Fruit fly (Drosophila melanogaster) whole organism, adult: Measurements from ENCODE around the gene GILT2.

Experiments
- CG11617 ChIP-seq: fragments of 200-800 bp; sonication (Bioruptor generic); optimal IDR thresholded peaks from 2 replicates; lab custom pipeline; 2017; ENCODE audit warnings: mild to moderate bottlenecking, missing biosample characterization, missing genetic modification reagents, missing genetic modification characterization
- CG12768 ChIP-seq: fragments of 200-800 bp; sonication (Bioruptor generic); optimal IDR thresholded peaks from 2 replicates; lab custom pipeline; 2017; ENCODE audit warnings: missing biosample characterization, missing genetic modification characterization, mild to moderate bottlenecking, moderate library complexity, missing genetic modification reagents
- CG14711 ChIP-seq: fragments of 200-800 bp; sonication (Bioruptor generic); optimal IDR thresholded peaks from 2 replicates; lab custom pipeline; 2018; ENCODE audit warnings: missing biosample characterization, mild to moderate bottlenecking, missing genetic modification characterization, moderate library complexity
- CG1620 ChIP-seq: fragments of 200-800 bp; sonication (Bioruptor generic); optimal IDR thresholded peaks from 2 replicates; lab custom pipeline; 2016; ENCODE audit warnings: missing biosample characterization, missing genetic modification characterization
- CG33017 ChIP-seq: fragments of 200-800 bp; sonication (Bioruptor generic); optimal IDR thresholded peaks from 2 replicates; lab custom pipeline; 2018; ENCODE audit warnings: missing biosample characterization, mild to moderate bottlenecking, missing genetic modification characterization, moderate library complexity
- CG5204 ChIP-seq: fragments of 200-800 bp; sonication (Bioruptor generic); optimal IDR thresholded peaks from 2 replicates; lab custom pipeline; 2016; ENCODE audit warnings: missing biosample characterization, missing genetic modification characterization
- CG7045 ChIP-seq: fragments of 200-800 bp; sonication (Bioruptor generic); optimal IDR thresholded peaks from 2 replicates; lab custom pipeline; 2017; ENCODE audit warnings: missing biosample characterization, mild to moderate bottlenecking, missing genetic modification characterization
- CG7101 ChIP-seq: fragments of 200-800 bp; sonication (Bioruptor generic); optimal IDR thresholded peaks from 2 replicates; lab custom pipeline; 2018; ENCODE audit warnings: missing biosample characterization, mild to moderate bottlenecking, missing genetic modification characterization, moderate library complexity
- Clk ChIP-seq: fragments of 200-800 bp; sonication (Bioruptor generic); optimal IDR thresholded peaks from 2 replicates; lab custom pipeline; 2017; ENCODE audit warnings: missing biosample characterization, missing genetic modification characterization
- Crg-1 ChIP-seq: fragments of 200-800 bp; sonication (Bioruptor generic); optimal IDR thresholded peaks from 2 replicates; lab custom pipeline; 2016; ENCODE audit warnings: missing biosample characterization, missing genetic modification characterization
- Hr96 ChIP-seq: fragments of 200-800 bp; sonication (Bioruptor generic); optimal IDR thresholded peaks from 2 replicates; lab custom pipeline; 2016; ENCODE audit warnings: missing biosample characterization, missing genetic modification characterization
- Mnt ChIP-seq: fragments of 200-800 bp; sonication (Bioruptor generic); optimal IDR thresholded peaks from 2 replicates; lab custom pipeline; 2016; ENCODE audit warnings: missing biosample characterization, mild to moderate bottlenecking, missing genetic modification characterization
- bab1 ChIP-seq: fragments of 200-800 bp; sonication (Bioruptor generic); optimal IDR thresholded peaks from 3 replicates; lab custom pipeline; 2019; ENCODE audit warnings: missing biosample characterization, mild to moderate bottlenecking, missing genetic modification characterization, moderate library complexity
- cic ChIP-seq: fragments of 200-800 bp; sonication (Bioruptor generic); optimal IDR thresholded peaks from 2 replicates; lab custom pipeline; 2017; ENCODE audit warnings: missing biosample characterization, mild to moderate bottlenecking, missing genetic modification characterization, moderate library complexity
- cnc ChIP-seq, 2 experiments: fragments of >200 bp; optimal IDR thresholded peaks; 2 replicates each; lab custom pipeline; 2017
- kay ChIP-seq: fragments of 200-800 bp; sonication (Bioruptor generic); peaks from one replicate; lab custom pipeline; 2016; ENCODE audit warnings: missing biosample characterization, missing genetic modification characterization, borderline replicate concordance
- ovo ChIP-seq: fragments of 200-800 bp; sonication (Bioruptor generic); optimal IDR thresholded peaks from 2 replicates; lab custom pipeline; 2016; ENCODE audit warnings: missing biosample characterization, missing genetic modification characterization
- pad ChIP-seq: fragments of 200-800 bp; sonication (Bioruptor generic); optimal IDR thresholded peaks from 3 replicates; lab custom pipeline; 2017; ENCODE audit warnings: missing biosample characterization, missing genetic modification characterization, mild to moderate bottlenecking, moderate library complexity, missing genetic modification reagents
- tj ChIP-seq: fragments of 200-800 bp; sonication (Bioruptor generic); optimal IDR thresholded peaks from 3 replicates; lab custom pipeline; 2017; ENCODE audit warnings: missing biosample characterization, mild to moderate bottlenecking, missing genetic modification characterization, moderate library complexity
- toe ChIP-seq: fragments of 200-800 bp; sonication (Bioruptor generic); optimal IDR thresholded peaks from 2 replicates; lab custom pipeline; 2016; ENCODE audit warnings: missing biosample characterization, missing genetic modification characterization

GILT2 gene

DNA sequence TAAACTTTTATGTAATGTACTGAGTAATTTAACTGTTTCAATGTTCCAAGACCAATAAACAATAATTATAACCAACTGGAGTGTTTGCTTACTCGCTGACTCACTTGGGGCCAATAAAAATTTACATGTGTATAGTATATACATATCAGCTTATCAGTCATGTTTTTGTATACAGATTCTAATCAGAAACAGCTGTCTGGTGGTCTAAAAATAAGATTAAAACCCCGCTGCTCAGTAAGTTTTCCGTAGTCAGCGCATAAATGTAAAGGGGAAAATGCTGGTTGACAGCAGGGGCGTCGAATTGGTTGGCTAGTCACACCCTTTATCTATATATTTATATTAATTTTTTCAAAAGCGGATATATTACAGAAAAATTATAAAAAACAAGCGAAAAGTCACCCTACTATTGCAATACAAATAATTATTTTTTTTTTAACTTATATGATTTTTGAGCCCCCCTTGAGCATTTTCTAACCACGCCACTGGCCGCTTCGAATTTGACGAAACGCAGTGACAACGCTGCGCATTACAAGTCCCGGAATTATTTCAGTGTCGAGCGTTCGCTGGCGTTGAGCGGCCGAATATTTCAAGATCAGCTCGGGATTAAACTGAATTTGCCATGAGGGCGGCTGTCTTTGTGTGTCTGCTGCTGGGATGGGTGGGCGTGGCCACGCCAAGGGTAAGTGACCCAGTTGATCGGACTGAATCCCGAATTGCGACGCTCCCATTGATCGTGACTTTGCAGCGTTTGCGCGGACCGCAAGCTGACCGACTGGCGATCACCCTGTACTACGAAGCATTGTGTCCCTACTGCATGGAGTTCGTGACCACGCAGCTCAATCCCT, at the start of gene GILT2:
GILT2 (plus strand) TSS at position 547 of the 845 bp plus-strand sequence.
- peak; percentile 97 for TF ChIP-seq bab1 (GFP tag; lab: Kevin White, UChicago)
- TF ChIP-seq toe: peak; percentile 81
- TF ChIP-seq CG7045 (GFP tag; lab: Kevin White, UChicago): peak; percentile 95
- peak; percentile 94 for TF ChIP-seq pad (GFP tag; lab: Kevin White, UChicago)
- TF ChIP-seq CG12768 (GFP tag; lab: Kevin White, UChicago): peak; percentile 97
- TF ChIP-seq cnc (optimal IDR thresholded peaks at IDR 0.05; lab: Kevin White, UChicago): no peak
- peak; percentile 89 for TF ChIP-seq CG1620
- TF ChIP-seq kay (GFP tag; lab: Kevin White, UChicago): peak; percentile 95
- peak; percentile 79 for TF ChIP-seq Crg-1 (GFP tag; lab: Kevin White, UChicago)
- TF ChIP-seq Mnt: peak; percentile 77
- peak; percentile 90 for TF ChIP-seq CG14711 (tag; lab: Kevin White, UChicago)
- TF ChIP-seq CG33017 (tag; lab: Kevin White, UChicago): peak; percentile 89
- peak; percentile 79 for TF ChIP-seq Hr96 (GFP tag; lab: Kevin White, UChicago)
- peak; percentile 95 for TF ChIP-seq CG11617 (GFP tag; lab: Kevin White, UChicago)
- TF ChIP-seq ovo (GFP tag; lab: Kevin White, UChicago): peak; percentile 85
- TF ChIP-seq Clk: peak; percentile 84
- peak; percentile 85 for TF ChIP-seq CG5204 (GFP tag; lab: Kevin White, UChicago)
- peak; percentile 93 for TF ChIP-seq CG7101 (tag; lab: Kevin White, UChicago)
- peak; percentile 94 for TF ChIP-seq tj (GFP tag; lab: Kevin White, UChicago)
- peak; percentile 82 for TF ChIP-seq cic

DNA sequence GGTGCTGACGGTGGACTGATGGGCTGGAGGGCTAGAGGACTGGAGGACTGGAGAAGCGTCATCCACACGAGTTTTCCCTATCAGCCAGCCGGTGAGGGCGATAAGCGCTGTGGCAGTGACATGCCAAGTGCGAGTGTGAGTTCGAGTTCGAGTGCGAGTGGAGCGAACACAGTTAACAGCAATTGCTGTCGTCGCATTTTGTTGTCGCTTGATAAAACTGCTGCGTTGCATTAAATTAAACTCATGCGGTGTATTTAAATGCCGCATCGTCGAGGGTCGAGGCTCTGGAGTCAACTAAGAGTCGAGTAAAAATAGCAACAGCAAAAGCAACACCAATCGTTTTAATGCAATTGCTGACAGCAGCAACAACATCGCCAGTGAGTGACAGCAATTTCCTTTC, 49.1 kb upstream of the GILT2 start:
- TF ChIP-seq tj (GFP tag; lab: Kevin White, UChicago): peak; percentile 97
- no peak for TF ChIP-seq CG12768 (GFP tag; lab: Kevin White, UChicago)
- TF ChIP-seq cic: peak; percentile 21
- TF ChIP-seq cnc (optimal IDR thresholded peaks at IDR 0.05; lab: Kevin White, UChicago): no peak
- TF ChIP-seq CG11617 (GFP tag; lab: Kevin White, UChicago): no peak
- TF ChIP-seq CG1620: no peak
- TF ChIP-seq CG7045 (GFP tag; lab: Kevin White, UChicago): no peak
- no peak for TF ChIP-seq CG5204 (GFP tag; lab: Kevin White, UChicago)
- no peak for TF ChIP-seq Clk
- TF ChIP-seq bab1 (GFP tag; lab: Kevin White, UChicago): no peak
- no peak for TF ChIP-seq Hr96 (GFP tag; lab: Kevin White, UChicago)
- TF ChIP-seq toe: no peak
- TF ChIP-seq pad (GFP tag; lab: Kevin White, UChicago): no peak
- no peak for TF ChIP-seq Mnt
- TF ChIP-seq CG7101 (tag; lab: Kevin White, UChicago): no peak
- TF ChIP-seq CG14711 (tag; lab: Kevin White, UChicago): no peak
- peak; percentile 65 for TF ChIP-seq kay (GFP tag; lab: Kevin White, UChicago)
- TF ChIP-seq CG33017 (tag; lab: Kevin White, UChicago): no peak
- TF ChIP-seq ovo (GFP tag; lab: Kevin White, UChicago): no peak
- TF ChIP-seq Crg-1 (GFP tag; lab: Kevin White, UChicago): no peak

dm6 chr3R:23634789-23635188, 43.9 kb upstream of the GILT2 start:
- no peak for TF ChIP-seq toe
- TF ChIP-seq tj (GFP tag; lab: Kevin White, UChicago): no peak
- no peak for TF ChIP-seq Mnt
- TF ChIP-seq CG7045 (GFP tag; lab: Kevin White, UChicago): no peak
- no peak for TF ChIP-seq Crg-1 (GFP tag; lab: Kevin White, UChicago)
- TF ChIP-seq CG7101 (tag; lab: Kevin White, UChicago): no peak
- TF ChIP-seq CG33017 (tag; lab: Kevin White, UChicago): no peak
- no peak for TF ChIP-seq ovo (GFP tag; lab: Kevin White, UChicago)
- TF ChIP-seq cnc (optimal IDR thresholded peaks at IDR 0.05; lab: Kevin White, UChicago): no peak
- no peak for TF ChIP-seq Hr96 (GFP tag; lab: Kevin White, UChicago)
- no peak for TF ChIP-seq CG1620
- TF ChIP-seq CG12768 (GFP tag; lab: Kevin White, UChicago): no peak
- no peak for TF ChIP-seq CG14711 (tag; lab: Kevin White, UChicago)
- no peak for TF ChIP-seq bab1 (GFP tag; lab: Kevin White, UChicago)
- no peak for TF ChIP-seq CG11617 (GFP tag; lab: Kevin White, UChicago)

- TF ChIP-seq cnc (optimal IDR thresholded peaks at IDR 0.05; lab: Kevin White, UChicago) (no peak), CG5204 (GFP tag; lab: Kevin White, UChicago) (no peak), pad (GFP tag; lab: Kevin White, UChicago) (no peak), CG1620 (no peak), bab1 (GFP tag; lab: Kevin White, UChicago) (no peak), Hr96 (GFP tag; lab: Kevin White, UChicago) (no peak), Clk (no peak), CG33017 (tag; lab: Kevin White, UChicago) (no peak), toe (no peak)
Measured at dm6 chr3R:23637277-23637676, 41.4 kb upstream of the GILT2 start.

- peak; percentile 5 for TF ChIP-seq kay (GFP tag; lab: Kevin White, UChicago)
- no peak for TF ChIP-seq toe
Measured at dm6 chr3R:23638351-23638750, 40.3 kb upstream of the GILT2 start.

- TF ChIP-seq tj (GFP tag; lab: Kevin White, UChicago): no peak
- no peak for TF ChIP-seq Hr96 (GFP tag; lab: Kevin White, UChicago)
- TF ChIP-seq pad (GFP tag; lab: Kevin White, UChicago): no peak
- no peak for TF ChIP-seq toe
- no peak for TF ChIP-seq ovo (GFP tag; lab: Kevin White, UChicago)
- no peak for TF ChIP-seq Crg-1 (GFP tag; lab: Kevin White, UChicago)
- TF ChIP-seq CG11617 (GFP tag; lab: Kevin White, UChicago): no peak
- TF ChIP-seq CG33017 (tag; lab: Kevin White, UChicago): no peak
- TF ChIP-seq CG7045 (GFP tag; lab: Kevin White, UChicago): no peak
- no peak for TF ChIP-seq CG7101 (tag; lab: Kevin White, UChicago)
- TF ChIP-seq cic: no peak
Measured at dm6 chr3R:23639583-23639982, 39.1 kb upstream of the GILT2 start.
